Fruit fly (Drosophila melanogaster) whole organism, embryonic: ENCODE measurements around the gene CG32551.

Source experiments
- B-H1 ChIP-seq: fragments of 200-800 bp; sonication (Bioruptor generic); IDR thresholded peaks from 3 replicates; pipeline ENCODE4 v1.3.6; 2022; ENCODE audit warnings: missing biosample characterization, missing genetic modification characterization
- B-H2 ChIP-seq: fragments of 200-800 bp; sonication (Bioruptor generic); optimal IDR thresholded peaks from 2 replicates; lab custom pipeline; 2018; ENCODE audit warnings: missing biosample characterization, mild to moderate bottlenecking, missing genetic modification characterization
- Bgb ChIP-seq: fragments of 200-800 bp; sonication (Bioruptor generic); IDR thresholded peaks from 2 replicates; pipeline ENCODE4 v1.3.6; 2022; ENCODE audit warnings: missing biosample characterization, missing genetic modification characterization; ENCODE audit not compliant: partially characterized antibody
- CG10267 ChIP-seq: fragments of 200-800 bp; sonication (Bioruptor generic); optimal IDR thresholded peaks from 2 replicates; lab custom pipeline; 2018; ENCODE audit warnings: missing biosample characterization, mild to moderate bottlenecking, missing genetic modification characterization, moderate library complexity
- CG10274 ChIP-seq: fragments of 200-800 bp; sonication (Bioruptor generic); optimal IDR thresholded peaks from 3 replicates; lab custom pipeline; 2017; ENCODE audit warnings: missing biosample characterization, mild to moderate bottlenecking, missing genetic modification characterization
- CG12071 ChIP-seq: fragments of 200-800 bp; sonication (Bioruptor generic); optimal IDR thresholded peaks from 3 replicates; lab custom pipeline; 2018; ENCODE audit warnings: missing biosample characterization, mild to moderate bottlenecking, missing genetic modification characterization
- CG12219 ChIP-seq: fragments of 200-800 bp; sonication (Bioruptor generic); optimal IDR thresholded peaks from 3 replicates; lab custom pipeline; 2018; ENCODE audit warnings: missing biosample characterization, mild to moderate bottlenecking, missing genetic modification characterization
- CG12744 ChIP-seq: fragments of 200-800 bp; sonication (Bioruptor generic); optimal IDR thresholded peaks from 2 replicates; lab custom pipeline; 2016; ENCODE audit warnings: missing biosample characterization, missing genetic modification characterization
- CG13296 ChIP-seq: fragments of 200-800 bp; sonication (Bioruptor generic); optimal IDR thresholded peaks from 3 replicates; lab custom pipeline; 2018; ENCODE audit warnings: missing biosample characterization, mild to moderate bottlenecking, missing genetic modification characterization
- CG15696 ChIP-seq: fragments of 200-800 bp; sonication (Bioruptor generic); optimal IDR thresholded peaks from 2 replicates; lab custom pipeline; 2019; ENCODE audit warnings: missing biosample characterization, mild to moderate bottlenecking, missing genetic modification characterization, moderate library complexity
- CG17359 ChIP-seq: fragments of 200-800 bp; sonication (Bioruptor generic); optimal IDR thresholded peaks from 3 replicates; lab custom pipeline; 2018; ENCODE audit warnings: missing biosample characterization, mild to moderate bottlenecking, missing genetic modification characterization, moderate library complexity
- CG18599 ChIP-seq: fragments of 200-800 bp; sonication (Bioruptor generic); optimal IDR thresholded peaks from 3 replicates; lab custom pipeline; 2017; ENCODE audit warnings: missing biosample characterization, missing genetic modification characterization, mild to moderate bottlenecking, moderate library complexity, missing genetic modification reagents
- CG2199 ChIP-seq: fragments of 200-800 bp; sonication (Bioruptor generic); IDR thresholded peaks from 3 replicates; pipeline ENCODE4 v1.3.6; 2022; ENCODE audit warnings: missing biosample characterization, missing genetic modification characterization
- CG2678 ChIP-seq: fragments of 200-800 bp; sonication (Bioruptor generic); optimal IDR thresholded peaks from 3 replicates; lab custom pipeline; 2019; ENCODE audit warnings: missing biosample characterization, mild to moderate bottlenecking, missing genetic modification characterization, moderate library complexity
- CG2712 ChIP-seq: fragments of 200-800 bp; optimal IDR thresholded peaks from 3 replicates; lab custom pipeline; 2019; ENCODE audit warnings: missing biosample characterization, mild to moderate bottlenecking, missing genetic modification characterization, moderate library complexity
- CG30431 ChIP-seq: fragments of 200-800 bp; sonication (Bioruptor generic); optimal IDR thresholded peaks from 2 replicates; lab custom pipeline; 2017; ENCODE audit warnings: missing biosample characterization, missing genetic modification characterization
- CG3407 ChIP-seq: fragments of 200-800 bp; sonication (Bioruptor generic); optimal IDR thresholded peaks from 2 replicates; lab custom pipeline; 2018; ENCODE audit warnings: missing biosample characterization, mild to moderate bottlenecking, missing genetic modification characterization
- CG3995 ChIP-seq: fragments of 200-800 bp; sonication (Bioruptor generic); optimal IDR thresholded peaks from 3 replicates; lab custom pipeline; 2016; ENCODE audit warnings: missing biosample characterization, missing genetic modification characterization
- CG4730 ChIP-seq: fragments of 200-800 bp; sonication (Bioruptor generic); IDR thresholded peaks from 2 replicates; pipeline ENCODE4 v1.3.6; 2022; ENCODE audit warnings: missing biosample characterization, missing genetic modification characterization
- CG4820 ChIP-seq: fragments of 200-800 bp; sonication (Bioruptor generic); optimal IDR thresholded peaks from 3 replicates; lab custom pipeline; 2016; ENCODE audit warnings: missing biosample characterization, missing genetic modification characterization
- CG5245 ChIP-seq: fragments of 200-800 bp; sonication (Bioruptor generic); optimal IDR thresholded peaks from 3 replicates; lab custom pipeline; 2016; ENCODE audit warnings: missing biosample characterization, missing genetic modification characterization
- CG7839 ChIP-seq: fragments of 200-800 bp; sonication (Bioruptor generic); optimal IDR thresholded peaks from 3 replicates; lab custom pipeline; 2018; ENCODE audit warnings: missing biosample characterization, mild to moderate bottlenecking, missing genetic modification characterization, moderate library complexity
- CG9817 ChIP-seq: fragments of 200-800 bp; sonication (Bioruptor generic); optimal IDR thresholded peaks from 2 replicates; lab custom pipeline; 2018; ENCODE audit warnings: missing biosample characterization, mild to moderate bottlenecking, missing genetic modification characterization, moderate library complexity
- CG9932 ChIP-seq: fragments of 200-800 bp; sonication (Bioruptor generic); IDR thresholded peaks from 2 replicates; pipeline ENCODE4 v1.3.6; 2022; ENCODE audit warnings: missing biosample characterization, missing genetic modification characterization
- Doc3 ChIP-seq: fragments of 200-800 bp; sonication (Bioruptor generic); IDR thresholded peaks from 3 replicates; pipeline ENCODE4 v1.3.6; 2022; ENCODE audit warnings: missing biosample characterization, missing genetic modification characterization; ENCODE audit not compliant: partially characterized antibody
- E2f2 ChIP-seq: fragments of 200-800 bp; sonication (Bioruptor generic); IDR thresholded peaks from 2 replicates; pipeline ENCODE4 v1.3.6; 2022; ENCODE audit warnings: missing biosample characterization, missing genetic modification characterization
- Fer3 ChIP-seq: fragments of 200-800 bp; sonication (Bioruptor generic); optimal IDR thresholded peaks from 2 replicates; lab custom pipeline; 2018; ENCODE audit warnings: missing biosample characterization, mild to moderate bottlenecking, missing genetic modification characterization, moderate library complexity
- HHEX ChIP-seq: fragments of 200-800 bp; sonication (Bioruptor generic); optimal IDR thresholded peaks from 3 replicates; lab custom pipeline; 2017; ENCODE audit warnings: missing biosample characterization, mild to moderate bottlenecking, missing genetic modification characterization, missing genetic modification reagents
- HLH4C ChIP-seq: fragments of 200-800 bp; sonication (Bioruptor generic); IDR thresholded peaks from 3 replicates; pipeline ENCODE4 v1.3.6; 2022; ENCODE audit warnings: missing biosample characterization, missing genetic modification characterization; ENCODE audit not compliant: partially characterized antibody
- HmgD ChIP-seq: fragments of 200-800 bp; sonication (Bioruptor generic); optimal IDR thresholded peaks from 3 replicates; lab custom pipeline; 2016; ENCODE audit warnings: missing biosample characterization, missing genetic modification characterization
- Lim3 ChIP-seq: fragments of 200-800 bp; sonication (Bioruptor generic); IDR thresholded peaks from 2 replicates; pipeline ENCODE4 v1.3.6; 2022; ENCODE audit warnings: missing biosample characterization, missing genetic modification characterization
- Poxn ChIP-seq: fragments of 200-800 bp; sonication (Bioruptor generic); IDR thresholded peaks from 2 replicates; pipeline ENCODE4 v1.3.6; 2022; ENCODE audit warnings: missing biosample characterization, missing genetic modification characterization
- Scr ChIP-seq: fragments of 200-800 bp; sonication (Bioruptor generic); IDR thresholded peaks from 2 replicates; pipeline ENCODE4 v1.3.6; 2022; ENCODE audit warnings: missing biosample characterization, missing genetic modification characterization; ENCODE audit not compliant: partially characterized antibody
- Spps ChIP-seq: fragments of 200-800 bp; sonication (Bioruptor generic); optimal IDR thresholded peaks from 2 replicates; lab custom pipeline; 2018; ENCODE audit warnings: missing biosample characterization, mild to moderate bottlenecking, missing genetic modification characterization
- Xrp1 ChIP-seq: fragments of 200-800 bp; sonication (Bioruptor generic); IDR thresholded peaks from 2 replicates; pipeline ENCODE4 v1.3.6; 2022; ENCODE audit warnings: missing biosample characterization, missing genetic modification characterization
- ap ChIP-seq: fragments of 200-800 bp; sonication (Bioruptor generic); IDR thresholded peaks from 2 replicates; pipeline ENCODE4 v1.3.6; 2022; ENCODE audit warnings: missing biosample characterization, missing genetic modification characterization
- cas ChIP-seq: fragments of 200-800 bp; sonication (Bioruptor generic); IDR thresholded peaks from 2 replicates; pipeline ENCODE4 v1.3.6; 2022; ENCODE audit warnings: missing biosample characterization, missing genetic modification characterization
- cato ChIP-seq: fragments of 200-800 bp; sonication (Bioruptor generic); optimal IDR thresholded peaks from 2 replicates; lab custom pipeline; 2016; ENCODE audit warnings: missing biosample characterization, missing genetic modification characterization, borderline replicate concordance
- ewg ChIP-seq: fragments of 200-800 bp; sonication (Bioruptor generic); optimal IDR thresholded peaks from 3 replicates; lab custom pipeline; 2017; ENCODE audit warnings: mild to moderate bottlenecking, missing biosample characterization, missing genetic modification reagents, missing genetic modification characterization
- gem ChIP-seq: fragments of 200-800 bp; sonication (Bioruptor generic); optimal IDR thresholded peaks from 2 replicates; lab custom pipeline; 2019; ENCODE audit warnings: missing biosample characterization, mild to moderate bottlenecking, missing genetic modification characterization, moderate library complexity
- hbn ChIP-seq: fragments of 200-800 bp; sonication (Bioruptor generic); IDR thresholded peaks from 2 replicates; pipeline ENCODE4 v1.3.6; 2022; ENCODE audit warnings: missing biosample characterization, missing genetic modification characterization; ENCODE audit not compliant: partially characterized antibody
- kni ChIP-seq: fragments of 200-800 bp; sonication (Bioruptor generic); optimal IDR thresholded peaks from 3 replicates; lab custom pipeline; 2017; ENCODE audit warnings: mild to moderate bottlenecking, missing biosample characterization, missing genetic modification reagents, missing genetic modification characterization
- sr ChIP-seq: fragments of 200-800 bp; sonication (Bioruptor generic); IDR thresholded peaks from 3 replicates; pipeline ENCODE4 v1.3.6; 2022; ENCODE audit warnings: missing biosample characterization, missing genetic modification characterization
- ssp ChIP-seq: fragments of 200-800 bp; sonication (Bioruptor generic); IDR thresholded peaks from 2 replicates; pipeline ENCODE4 v1.3.6; 2022; ENCODE audit warnings: missing biosample characterization, missing genetic modification characterization
- stwl ChIP-seq: fragments of 200-800 bp; sonication (Bioruptor generic); optimal IDR thresholded peaks from 3 replicates; lab custom pipeline; 2018; ENCODE audit warnings: missing biosample characterization, mild to moderate bottlenecking, missing genetic modification characterization, moderate library complexity
- sug ChIP-seq: fragments of 200-800 bp; optimal IDR thresholded peaks from 2 replicates; lab custom pipeline; 2019; ENCODE audit warnings: missing biosample characterization, mild to moderate bottlenecking, missing genetic modification characterization, moderate library complexity
- tll ChIP-seq, 2 experiments: fragments of 200-800 bp in 1 of 2; fragments of >200 bp in 1 of 2; sonication (Bioruptor generic) in 1 of 2; optimal IDR thresholded peaks; 2 replicates each; lab custom pipeline; 2017 to 2019; ENCODE audit warnings: missing biosample characterization in 2 of 2, missing genetic modification characterization in 2 of 2, mild to moderate bottlenecking in 1 of 2, moderate library complexity in 1 of 2
- tna ChIP-seq: fragments of 200-800 bp; sonication (Bioruptor generic); IDR thresholded peaks from 2 replicates; pipeline ENCODE4 v1.3.6; 2022; ENCODE audit warnings: missing biosample characterization, missing genetic modification characterization; ENCODE audit not compliant: partially characterized antibody
- wor ChIP-seq: fragments of 200-800 bp; sonication (Bioruptor generic); IDR thresholded peaks from 2 replicates; pipeline ENCODE4 v1.3.6; 2022; ENCODE audit warnings: missing biosample characterization, missing genetic modification characterization
- yki ChIP-seq: fragments of >200 bp; optimal IDR thresholded peaks from 3 replicates; lab custom pipeline; 2018

The CG32551 gene

DNA sequence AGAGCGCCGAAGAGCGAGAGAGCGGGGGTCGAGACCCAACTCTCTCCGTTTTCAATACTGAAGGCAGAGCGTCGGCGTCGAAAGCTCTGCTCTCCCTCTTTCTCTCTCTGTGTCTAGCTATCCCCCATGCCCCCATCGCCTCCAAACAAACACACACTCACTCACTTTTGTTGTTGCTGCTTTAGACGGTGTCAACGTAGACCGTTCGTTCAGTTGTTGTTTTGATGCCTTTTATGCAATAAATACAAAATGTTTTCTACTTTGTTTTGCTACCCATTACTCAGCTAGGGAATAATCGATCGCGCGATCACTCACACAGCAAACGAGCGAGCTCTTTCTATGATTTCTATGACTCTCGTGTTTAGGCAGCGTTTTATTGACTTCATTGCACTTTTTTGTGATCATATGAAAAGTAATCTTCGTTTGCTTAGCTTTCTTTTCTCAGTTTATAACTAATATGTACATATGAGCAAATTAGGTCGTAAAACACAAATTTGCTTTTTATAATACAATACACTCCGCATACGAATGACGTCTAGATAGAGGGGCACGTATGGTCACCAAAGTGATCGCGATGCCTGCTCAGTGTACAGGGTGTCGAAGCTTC, 33.9 kb upstream of the CG32551 start (continued):
- TF ChIP-seq CG4820 (GFP tag; lab: Kevin White, UChicago) (no peak), CG12744 (GFP tag; lab: Kevin White, UChicago) (no peak), HHEX (GFP tag; lab: Kevin White, UChicago) (no peak), Bgb (no peak), sug (tag; lab: Kevin White, UChicago) (no peak), CG15696 (tag; lab: Kevin White, UChicago) (no peak), Spps (tag; lab: Kevin White, UChicago) (no peak), Scr (GFP tag; lab: Robert Waterston, UW) (no peak), Lim3 (GFP tag; lab: Robert Waterston, UW) (no peak), CG9932 (GFP tag; lab: Robert Waterston, UW) (no peak), kni (GFP tag; lab: Kevin White, UChicago) (no peak), tna (no peak), yki (peak; percentile 64), tll (GFP tag; optimal IDR thresholded peaks at IDR 0.05; lab: Kevin White, UChicago) (no peak), Poxn (no peak), CG30431 (GFP tag; lab: Kevin White, UChicago) (no peak), Doc3 (GFP tag; lab: Robert Waterston, UW) (no peak), hbn (GFP tag; lab: Robert Waterston, UW) (no peak), sr (GFP tag; lab: Robert Waterston, UW) (no peak), HLH4C (GFP tag; lab: Robert Waterston, UW) (no peak), B-H1 (GFP tag; lab: Robert Waterston, UW) (no peak), HmgD (no peak), ap (GFP tag; lab: Robert Waterston, UW) (no peak), CG3995 (GFP tag; lab: Kevin White, UChicago) (no peak), gem (tag; lab: Kevin White, UChicago) (peak; percentile 59), CG5245 (GFP tag; lab: Kevin White, UChicago) (no peak), ssp (GFP tag; lab: Robert Waterston, UW) (no peak), CG3407 (no peak), Fer3 (tag; lab: Kevin White, UChicago) (no peak), cas (GFP tag; lab: Robert Waterston, UW) (no peak), CG2712 (tag; lab: Kevin White, UChicago) (peak; percentile 17), CG9817 (tag; lab: Kevin White, UChicago) (peak; percentile 32), Xrp1 (no peak), CG18599 (GFP tag; lab: Kevin White, UChicago) (peak; percentile 1), B-H2 (GFP tag; lab: Kevin White, UChicago) (no peak), cato (GFP tag; lab: Kevin White, UChicago) (no peak), CG17359 (no peak), CG7839 (tag; lab: Kevin White, UChicago) (peak; percentile 54), CG4730 (GFP tag; lab: Robert Waterston, UW) (no peak), CG10267 (tag; lab: Kevin White, UChicago) (no peak), stwl (tag; lab: Kevin White, UChicago) (no peak), ewg (no peak), CG12071 (GFP tag; lab: Kevin White, UChicago) (no peak), CG13296 (GFP tag; lab: Kevin White, UChicago) (no peak), E2f2 (GFP tag; lab: Robert Waterston, UW) (no peak), wor (GFP tag; lab: Robert Waterston, UW) (no peak), CG10274 (GFP tag; lab: Kevin White, UChicago) (no peak), CG2199 (no peak), CG2678 (tag; lab: Kevin White, UChicago) (peak; percentile 55), CG12219 (GFP tag; lab: Kevin White, UChicago) (no peak)
